Worm (Caenorhabditis elegans) whole organism, L1 larva: Measurements from ENCODE around the gene srg-50.

Experiments
- alr-1 ChIP-seq: fragments of 200-800 bp; sonication (Bioruptor generic); optimal IDR thresholded peaks from 2 replicates; lab custom pipeline; 2018; ENCODE audit warnings: borderline replicate concordance, mild to moderate bottlenecking, missing genetic modification characterization, missing compliant biosample characterization
- ama-1 ChIP-seq: fragments of 150-350 bp; optimal IDR thresholded peaks from 2 replicates; lab custom pipeline; 2014
- efl-1 ChIP-seq, 4 experiments: fragments of 150-350 bp; optimal IDR thresholded peaks in 3 of 4; peaks in 1 of 4; 1 replicate in 1 of 4; 2 replicates in 3 of 4; lab custom pipeline; 2014; ENCODE audit warnings: missing biosample characterization in 2 of 4, missing genetic modification characterization in 2 of 4, missing genetic modification reagents in 2 of 4
- egl-27 ChIP-seq, 2 experiments: fragments of 150-350 bp in 1 of 2; sonication (generic microtip); optimal IDR thresholded peaks; 3 replicates each; lab custom pipeline; 2017 to 2018; ENCODE audit warnings: missing biosample characterization in 2 of 2, missing genetic modification characterization in 2 of 2, missing genetic modification reagents in 2 of 2
- fkh-10 ChIP-seq: sonication (generic microtip); optimal IDR thresholded peaks from 2 replicates; lab custom pipeline; 2017; ENCODE audit warnings: missing biosample characterization, missing genetic modification reagents, missing genetic modification characterization
- fos-1 ChIP-seq: fragments of 150-350 bp; optimal IDR thresholded peaks from 2 replicates; lab custom pipeline; 2014; ENCODE audit warnings: missing biosample characterization, missing genetic modification characterization
- grh-1 ChIP-seq: fragments of 200-800 bp; sonication (Bioruptor generic); IDR thresholded peaks from 2 replicates; pipeline ENCODE4 v1.3.6; 2022; ENCODE audit warnings: missing genetic modification reagents, missing genetic modification characterization, missing compliant biosample characterization
- lsy-2 ChIP-seq, 2 experiments: fragments of 150-350 bp; optimal IDR thresholded peaks; 2 replicates each; lab custom pipeline; 2014; ENCODE audit warnings: missing biosample characterization in 2 of 2, missing genetic modification characterization in 2 of 2
- nhr-20 ChIP-seq: sonication (generic microtip); optimal IDR thresholded peaks from 2 replicates; lab custom pipeline; 2016; ENCODE audit warnings: mild to moderate bottlenecking, missing genetic modification characterization, missing compliant biosample characterization
- nhr-77 ChIP-seq: fragments of 150-350 bp; optimal IDR thresholded peaks from 2 replicates; lab custom pipeline; 2014; ENCODE audit warnings: missing biosample characterization, missing genetic modification characterization
- rnt-1 ChIP-seq: sonication (generic microtip); optimal IDR thresholded peaks from 2 replicates; lab custom pipeline; 2016; ENCODE audit warnings: mild to moderate bottlenecking, missing genetic modification characterization, moderate library complexity, missing compliant biosample characterization

- no peak for TF ChIP-seq fkh-10
- TF ChIP-seq ama-1 (lab: Kevin White, UChicago): no peak
- TF ChIP-seq nhr-77: no peak
- no peak for TF ChIP-seq efl-1 (optimal IDR thresholded peaks at IDR 0.05; lab: Kevin White, UChicago)
- no peak for TF ChIP-seq efl-1 (GFP tag; optimal IDR thresholded peaks at IDR 0.05 in 1 of 2; lab: Kevin White, UChicago)
- TF ChIP-seq alr-1 (tag; lab: Kevin White, UChicago): no peak
- no peak for TF ChIP-seq rnt-1 (tag; lab: Kevin White, UChicago)
- TF ChIP-seq fos-1 (tag; lab: Kevin White, UChicago): no peak
- no peak for TF ChIP-seq nhr-20 (tag; lab: Kevin White, UChicago)
- no peak for TF ChIP-seq egl-27 (tag; optimal IDR thresholded peaks at IDR 0.05; lab: Kevin White, UChicago)
- no peak for TF ChIP-seq grh-1
- TF ChIP-seq lsy-2 (tag; optimal IDR thresholded peaks at IDR 0.05; lab: Kevin White, UChicago): no peak
Measured at ce11 chrIV:7067446-7067845, 7.5 kb downstream of the srg-50 start.
